Worm (Caenorhabditis elegans) whole organism, L1 larva: ENCODE data around the gene Y6G8.14.

Source experiments
- aly-2 ChIP-seq: fragments of 150-350 bp; optimal IDR thresholded peaks from 2 replicates; lab custom pipeline; 2014; ENCODE audit warnings: missing biosample characterization, missing genetic modification characterization
- ceh-8 ChIP-seq: fragments of 200-800 bp; sonication (Bioruptor generic); optimal IDR thresholded peaks from 2 replicates; lab custom pipeline; 2018; ENCODE audit warnings: mild to moderate bottlenecking, missing genetic modification characterization, moderate library complexity, missing compliant biosample characterization
- ceh-82 ChIP-seq, 3 experiments: fragments of 150-350 bp in 1 of 3; sonication (generic microtip) in 2 of 3; optimal IDR thresholded peaks; 2 replicates each; lab custom pipeline; 2014 to 2017; ENCODE audit warnings: missing biosample characterization in 3 of 3, missing genetic modification characterization in 3 of 3
- ceh-88 ChIP-seq: fragments of 200-800 bp; sonication (Bioruptor generic); IDR thresholded peaks from 2 replicates; pipeline ENCODE4 v1.3.6; 2022; ENCODE audit warnings: missing genetic modification characterization, missing compliant biosample characterization
- elt-2 ChIP-seq: sonication (generic microtip); optimal IDR thresholded peaks from 2 replicates; lab custom pipeline; 2016; ENCODE audit warnings: missing genetic modification characterization, mild to moderate bottlenecking, inconsistent platforms, missing compliant biosample characterization, missing genetic modification reagents
- fkh-4 ChIP-seq: sonication (generic microtip); optimal IDR thresholded peaks from 2 replicates; lab custom pipeline; 2016; ENCODE audit warnings: missing compliant biosample characterization, missing genetic modification characterization, borderline replicate concordance
- lin-15B ChIP-seq: fragments of 150-350 bp; sonication (generic microtip); optimal IDR thresholded peaks from 3 replicates; lab custom pipeline; 2014; ENCODE audit warnings: missing biosample characterization, missing genetic modification characterization
- nhr-11 ChIP-seq: fragments of 150-350 bp; optimal IDR thresholded peaks from 2 replicates; lab custom pipeline; 2014; ENCODE audit warnings: missing biosample characterization, missing genetic modification characterization
- nhr-76 ChIP-seq: sonication (generic microtip); optimal IDR thresholded peaks from 2 replicates; lab custom pipeline; 2017; ENCODE audit warnings: missing biosample characterization, missing genetic modification characterization
- skn-1 ChIP-seq: fragments of 150-350 bp; optimal IDR thresholded peaks from 2 replicates; lab custom pipeline; 2014; ENCODE audit warnings: missing biosample characterization, missing genetic modification characterization
- unc-62 ChIP-seq: fragments of 150-350 bp; optimal IDR thresholded peaks from 2 replicates; lab custom pipeline; 2014; ENCODE audit warnings: missing biosample characterization, missing genetic modification reagents, missing genetic modification characterization

ce11 chrV:17595691-17596090 lies 18.5 kb downstream of the Y6G8.14 start:
- TF ChIP-seq lin-15B (no peak), nhr-76 (tag; lab: Kevin White, UChicago) (no peak), ceh-88 (GFP tag; lab: Robert Waterston, UW) (no peak), skn-1 (tag; lab: Kevin White, UChicago) (no peak), elt-2 (no peak), ceh-8 (GFP tag; lab: Kevin White, UChicago) (no peak), fkh-4 (tag; lab: Kevin White, UChicago) (no peak), nhr-11 (tag; lab: Kevin White, UChicago) (no peak), aly-2 (tag; lab: Kevin White, UChicago) (no peak), ceh-82 (tag; optimal IDR thresholded peaks at IDR 0.05; lab: Kevin White, UChicago) (no peak), unc-62 (GFP tag; lab: Kevin White, UChicago) (no peak)
